Worm (Caenorhabditis elegans): ENCODE results near the gene rps-14.

- no peak for TF ChIP-seq ceh-43 (GFP tag; optimal IDR thresholded peaks at IDR 0.05)
- no peak for TF ChIP-seq sptf-1 (tag; optimal IDR thresholded peaks at IDR 0.05)
- no peak for TF ChIP-seq snpc-4 (tag; optimal IDR thresholded peaks at IDR 0.05)
- TF ChIP-seq nhr-28 (tag; optimal IDR thresholded peaks at IDR 0.05), result no peak
Measured at ce11 chrIII:7141285-7141715, 38.1 kb downstream of the rps-14 start.

All from whole organism, mixed stage, embryonic.